Worm (Caenorhabditis elegans): Measurements from ENCODE around the gene K02G10.15.
A peak's percentile ranks its signal among the peaks of the same experiment; 100 is the strongest.

The K02G10.15 gene

DNA sequence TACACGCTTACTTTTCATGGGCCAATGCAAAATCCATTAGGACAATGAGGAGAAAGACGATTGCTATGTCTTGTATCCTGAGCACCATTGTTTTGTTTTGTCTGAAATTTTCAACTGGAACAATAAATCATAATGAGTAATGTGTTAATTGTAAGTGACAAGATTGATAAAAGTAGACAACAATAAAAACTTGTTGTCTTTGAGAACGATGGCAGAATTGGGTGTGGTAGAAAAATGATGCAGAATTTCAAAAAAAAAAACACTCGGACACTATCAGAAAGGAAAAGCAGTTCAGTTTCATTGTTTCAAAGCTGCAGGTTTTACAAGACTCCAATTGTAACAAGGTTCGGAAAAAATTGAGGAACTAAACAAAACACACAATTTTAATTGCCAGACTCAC lies at the start of gene K02G10.15:
Gene K02G10.15 (minus strand): TSS at position 101 of the 400 bp plus-strand sequence.
- no peak for TF ChIP-seq dao-5 (tag; optimal IDR thresholded peaks at IDR 0.05)
- TF ChIP-seq him-1 (tag; optimal IDR thresholded peaks at IDR 0.05) = no peak
- no peak for TF ChIP-seq W03F9.2 (tag; optimal IDR thresholded peaks at IDR 0.05)

DNA sequence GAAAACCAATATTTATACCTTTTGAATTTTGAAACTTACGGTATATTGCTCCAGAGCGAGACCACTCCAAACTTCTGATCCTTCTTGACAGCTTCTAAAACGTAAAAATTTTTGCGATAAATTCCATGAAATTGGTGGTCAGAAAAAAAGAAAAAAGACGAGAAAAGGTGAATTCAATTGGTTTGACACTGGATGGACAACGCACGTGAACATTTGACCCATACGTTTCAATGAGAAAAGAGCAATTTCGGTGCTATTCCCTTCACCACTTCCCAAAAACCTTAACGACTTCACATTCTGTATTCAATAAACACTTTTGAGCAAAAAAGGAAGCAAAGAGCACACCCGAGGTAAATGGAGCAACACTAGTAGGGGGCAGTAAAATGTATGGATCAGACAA lies 44.9 kb upstream of the K02G10.15 start, which contains the start of gene acc-3:
Gene acc-3 (minus strand): TSS at position 101 of the 400 bp plus-strand sequence.
- TF ChIP-seq W03F9.2 (tag; optimal IDR thresholded peaks at IDR 0.05) (no peak), dao-5 (tag; optimal IDR thresholded peaks at IDR 0.05) (no peak), him-1 (tag; optimal IDR thresholded peaks at IDR 0.05) (no peak)

DNA sequence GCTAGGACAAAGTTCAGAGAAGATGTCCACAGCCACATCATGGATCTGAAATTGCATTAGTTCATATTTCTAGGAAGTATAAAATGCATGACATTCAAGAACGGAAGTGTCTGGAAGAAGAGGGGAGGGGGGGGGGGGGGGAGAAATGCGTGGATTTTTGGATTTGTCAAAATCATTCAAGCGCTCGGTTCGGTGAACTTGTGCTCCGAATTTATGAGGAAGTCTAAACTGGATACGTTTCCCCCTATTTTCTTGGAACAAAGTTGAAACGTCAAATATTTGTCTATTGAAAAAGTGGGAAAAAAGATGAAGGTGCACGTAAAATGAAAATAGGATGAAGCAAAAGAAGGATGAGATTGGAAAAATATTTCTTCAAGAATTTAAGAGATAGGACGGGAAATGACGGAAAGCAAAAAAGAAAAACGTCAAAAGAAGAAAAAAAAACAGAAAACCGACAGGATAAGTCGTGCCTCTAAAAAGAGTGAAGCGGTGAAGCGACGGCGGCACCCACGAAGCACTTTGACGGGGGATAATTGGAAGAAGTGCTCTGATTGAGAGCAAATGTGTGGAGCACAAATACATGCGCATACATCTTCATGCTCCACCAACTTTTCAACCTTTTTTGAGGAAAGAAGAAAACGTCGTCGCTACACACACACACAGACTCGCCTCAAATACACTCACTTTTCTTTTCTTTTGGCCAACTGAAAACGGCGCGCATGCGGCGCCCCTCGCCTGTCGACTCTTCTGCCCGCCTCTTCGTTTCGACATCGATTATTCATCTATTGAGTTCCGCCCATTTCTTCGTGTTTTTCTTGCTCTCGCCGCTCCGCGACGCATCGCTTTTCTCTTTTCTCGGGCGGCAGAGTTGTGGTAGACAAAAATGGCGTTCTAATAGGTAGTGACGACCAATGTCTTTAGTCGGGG lies 38.4 kb upstream of the K02G10.15 start, which contains the start of gene F55D10.4:
Gene F55D10.4 (minus strand): TSS at position 51 of the 927 bp plus-strand sequence.
- TF ChIP-seq him-1 (tag; optimal IDR thresholded peaks at IDR 0.05) (peak; percentile 49), dao-5 (tag; optimal IDR thresholded peaks at IDR 0.05) (no peak)

DNA sequence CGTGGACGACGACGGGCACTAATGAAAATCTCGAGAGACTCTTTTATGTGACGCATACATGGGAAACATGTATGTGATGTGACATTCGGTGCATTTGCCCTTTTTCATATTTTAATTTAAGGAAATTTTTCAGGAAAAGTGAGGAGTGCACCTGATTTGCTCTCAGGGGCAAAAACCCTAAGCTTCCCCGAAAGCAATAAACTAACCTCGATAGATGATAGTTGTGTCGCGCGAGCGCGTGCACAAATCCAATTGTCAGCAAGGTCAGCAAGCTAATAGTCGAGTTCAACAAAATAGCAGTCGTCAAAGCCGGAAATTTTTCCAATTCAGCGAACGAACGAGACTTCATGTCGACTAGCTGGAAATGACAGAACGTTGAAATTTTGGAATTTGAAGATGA lies 35.6 kb upstream of the K02G10.15 start:
- TF ChIP-seq him-1 (tag; optimal IDR thresholded peaks at IDR 0.05) (no peak), W03F9.2 (tag; optimal IDR thresholded peaks at IDR 0.05) (no peak), dao-5 (tag; optimal IDR thresholded peaks at IDR 0.05) (no peak)

DNA sequence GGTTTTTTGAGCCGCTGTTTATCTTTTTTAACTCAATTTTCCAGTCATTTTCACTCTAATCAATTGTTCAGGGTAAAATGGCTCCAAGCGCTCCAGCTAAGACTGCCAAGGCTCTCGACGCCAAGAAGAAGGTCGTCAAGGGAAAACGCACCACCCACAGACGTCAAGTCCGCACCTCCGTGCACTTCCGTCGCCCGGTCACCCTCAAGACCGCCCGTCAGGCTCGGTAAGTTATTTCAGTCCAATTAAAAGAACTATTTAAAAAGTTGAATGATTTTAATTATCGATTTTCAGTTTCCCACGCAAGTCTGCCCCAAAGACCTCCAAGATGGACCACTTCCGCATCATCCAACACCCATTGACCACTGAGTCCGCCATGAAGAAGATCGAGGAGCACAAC lies 32.6 kb upstream of the K02G10.15 start, which contains the start of gene rpl-25.1:
Gene rpl-25.1 (plus strand): TSS at position 72 of the 400 bp plus-strand sequence.
- TF ChIP-seq him-1 (tag; optimal IDR thresholded peaks at IDR 0.05) (no peak), dao-5 (tag; optimal IDR thresholded peaks at IDR 0.05) (no peak), W03F9.2 (tag; optimal IDR thresholded peaks at IDR 0.05) (no peak)

DNA sequence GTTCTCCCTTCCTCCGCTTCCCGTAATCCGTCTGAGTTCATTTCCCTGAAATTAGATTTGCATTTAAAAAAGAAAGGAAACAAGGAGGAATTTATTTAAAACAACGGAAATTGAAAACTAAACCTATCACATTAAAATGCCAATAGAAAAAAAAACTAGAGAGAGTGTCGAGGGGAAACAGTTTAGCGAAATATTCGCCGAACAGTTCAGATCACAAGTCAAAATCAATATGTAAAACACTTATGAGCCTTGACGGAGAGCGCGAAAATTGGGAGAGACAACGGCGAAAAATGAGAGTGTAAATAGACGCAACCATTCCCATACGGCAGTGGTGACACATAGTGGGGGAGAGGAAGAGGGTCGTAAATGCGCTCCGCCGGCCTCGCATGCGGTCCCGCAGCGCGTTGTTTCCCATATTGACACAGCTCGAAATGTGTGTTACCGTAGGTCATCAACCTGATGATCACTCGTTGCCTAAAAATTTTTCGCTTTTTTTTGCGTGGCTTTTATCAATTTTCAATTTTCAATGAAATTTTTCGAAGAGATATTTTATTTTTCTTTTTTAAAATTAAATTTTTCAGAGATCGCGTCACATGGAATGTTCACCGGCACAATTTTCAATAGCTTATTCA lies 29.3 kb upstream of the K02G10.15 start, which contains the start of the genes dnj-14 and glit-1:
Gene dnj-14 (minus strand): TSS at position 51 of the 632 bp plus-strand sequence.
Gene glit-1 (plus strand): TSS at position 582 of the 632 bp plus-strand sequence.
- TF ChIP-seq dao-5 (tag; optimal IDR thresholded peaks at IDR 0.05) = peak; percentile 19
- peak; percentile 74 for TF ChIP-seq him-1 (tag; optimal IDR thresholded peaks at IDR 0.05)
- peak; percentile 73 for TF ChIP-seq W03F9.2 (tag; optimal IDR thresholded peaks at IDR 0.05)

DNA sequence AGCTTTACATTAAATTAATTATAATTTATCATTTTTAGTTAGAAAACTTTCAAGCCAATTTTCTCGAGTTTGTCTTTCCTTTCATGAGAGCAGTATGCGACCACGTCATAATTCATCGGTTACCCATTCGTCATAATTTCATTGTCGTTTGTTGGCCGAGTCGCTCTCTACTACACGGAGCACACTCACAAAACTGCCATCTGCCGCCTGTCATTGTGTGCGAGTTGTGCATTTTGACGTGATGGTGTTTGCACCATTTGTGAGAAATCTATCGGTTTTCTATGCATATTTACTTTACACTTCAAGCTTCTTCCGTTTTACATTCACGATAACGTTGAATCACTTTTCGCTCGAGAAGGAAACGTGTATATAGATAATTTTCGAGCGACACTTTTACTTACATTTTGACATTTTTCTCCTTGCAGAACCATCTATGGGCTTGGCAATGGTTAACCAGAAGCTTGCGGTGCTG lies 24.3 kb upstream of the K02G10.15 start, which contains the start of gene dhhc-10:
Gene dhhc-10 (plus strand): TSS at position 422 of the 472 bp plus-strand sequence.
- TF ChIP-seq dao-5 (tag; optimal IDR thresholded peaks at IDR 0.05) (no peak), W03F9.2 (tag; optimal IDR thresholded peaks at IDR 0.05) (peak; percentile 11)

DNA sequence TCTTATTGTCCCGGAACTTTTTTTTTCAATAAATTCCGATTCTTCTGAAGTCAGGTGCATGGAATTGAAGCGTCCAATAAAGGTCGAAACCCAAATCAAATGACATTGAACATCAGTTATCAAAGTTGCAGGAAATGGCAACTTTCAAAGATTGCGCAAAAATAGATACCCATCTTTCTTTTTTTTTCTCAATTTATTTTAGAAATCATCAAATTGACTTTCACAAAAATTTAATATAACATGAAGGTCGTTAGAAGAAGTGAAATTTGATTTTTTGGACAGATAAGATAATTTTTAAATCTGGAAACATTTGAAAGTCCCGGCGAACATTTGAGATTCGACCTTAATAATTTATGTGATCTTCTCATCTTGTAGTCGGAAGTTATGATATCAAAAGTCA lies 23.1 kb upstream of the K02G10.15 start:
- TF ChIP-seq him-1 (tag; optimal IDR thresholded peaks at IDR 0.05) (no peak), W03F9.2 (tag; optimal IDR thresholded peaks at IDR 0.05) (no peak), dao-5 (tag; optimal IDR thresholded peaks at IDR 0.05) (no peak)

DNA sequence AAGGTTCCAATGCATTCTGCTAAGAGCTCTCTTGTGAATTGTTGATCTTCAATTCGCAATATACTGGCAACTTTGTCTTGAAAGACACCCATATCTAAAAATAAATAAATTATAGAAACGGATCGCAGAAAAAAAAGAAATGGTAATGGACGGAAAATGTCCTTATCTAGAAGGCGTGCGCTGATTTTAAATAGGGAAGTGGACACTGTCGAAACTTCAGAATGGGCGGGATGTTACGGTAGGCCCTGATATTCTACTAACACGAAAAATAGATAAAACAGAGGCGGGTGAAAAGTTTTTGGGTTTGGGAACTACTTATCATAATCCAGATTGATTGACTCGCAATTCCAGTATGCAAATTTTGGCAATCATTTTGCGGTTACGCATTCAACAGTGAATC lies 22.4 kb upstream of the K02G10.15 start, which contains the start of gene aqp-8:
Gene aqp-8 (minus strand): TSS at position 101 of the 400 bp plus-strand sequence.
- TF ChIP-seq him-1 (tag; optimal IDR thresholded peaks at IDR 0.05) (no peak), W03F9.2 (tag; optimal IDR thresholded peaks at IDR 0.05) (no peak), dao-5 (tag; optimal IDR thresholded peaks at IDR 0.05) (no peak)

DNA sequence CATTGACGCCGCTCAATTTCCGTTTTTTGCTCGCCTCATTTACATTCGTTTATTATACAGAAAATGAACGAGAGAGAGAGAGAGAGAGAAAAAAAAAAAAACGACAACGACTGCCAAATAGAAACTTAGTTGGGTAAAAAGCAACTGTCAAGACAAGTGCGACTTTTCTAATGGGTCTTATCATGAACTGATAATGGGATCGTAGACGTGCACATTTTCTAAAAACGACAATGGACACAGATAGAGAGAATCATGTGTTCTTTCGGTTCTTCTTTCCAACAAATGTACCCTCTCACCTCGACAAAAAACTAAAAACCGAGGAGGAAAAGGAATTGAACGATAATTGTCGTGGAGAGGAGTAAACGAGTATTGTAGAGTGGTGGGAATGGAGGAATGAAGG lies 17.6 kb upstream of the K02G10.15 start:
- TF ChIP-seq W03F9.2 (tag; optimal IDR thresholded peaks at IDR 0.05) (no peak), dao-5 (tag; optimal IDR thresholded peaks at IDR 0.05) (no peak)

DNA sequence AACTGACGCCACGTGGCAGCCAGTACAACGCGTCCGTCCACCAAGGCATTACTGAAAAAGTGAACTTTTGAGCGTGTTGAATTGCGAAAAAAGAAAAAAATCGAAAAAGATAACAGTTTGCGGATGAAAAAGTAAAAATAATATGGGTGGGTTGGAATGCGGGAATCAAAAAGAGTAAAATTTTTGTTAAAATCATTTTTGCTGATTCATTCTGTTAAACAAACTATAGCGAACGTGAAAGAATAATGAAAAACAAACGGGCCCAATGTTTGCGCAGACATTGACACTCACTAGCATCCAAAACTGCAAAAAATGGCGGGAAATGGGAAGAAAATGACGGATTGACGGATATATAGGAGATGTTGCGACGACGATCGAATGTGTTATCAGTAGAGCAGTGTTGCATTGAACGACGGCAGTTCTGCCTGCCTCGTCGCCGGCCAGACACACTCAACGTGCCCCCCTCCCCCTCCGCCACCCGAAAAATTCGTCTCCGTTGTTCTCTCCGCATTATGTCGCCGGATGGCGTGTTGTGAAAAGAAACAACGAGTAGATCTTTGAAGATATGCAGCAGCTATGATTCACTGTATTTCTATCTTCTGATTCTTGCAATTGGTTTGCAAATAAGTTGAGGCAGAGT lies 17.0 kb upstream of the K02G10.15 start, which contains the start of gene hyl-2:
Gene hyl-2 (minus strand): TSS at position 51 of the 640 bp plus-strand sequence.
- TF ChIP-seq dao-5 (tag; optimal IDR thresholded peaks at IDR 0.05) (no peak), him-1 (tag; optimal IDR thresholded peaks at IDR 0.05) (no peak), W03F9.2 (tag; optimal IDR thresholded peaks at IDR 0.05) (no peak)

DNA sequence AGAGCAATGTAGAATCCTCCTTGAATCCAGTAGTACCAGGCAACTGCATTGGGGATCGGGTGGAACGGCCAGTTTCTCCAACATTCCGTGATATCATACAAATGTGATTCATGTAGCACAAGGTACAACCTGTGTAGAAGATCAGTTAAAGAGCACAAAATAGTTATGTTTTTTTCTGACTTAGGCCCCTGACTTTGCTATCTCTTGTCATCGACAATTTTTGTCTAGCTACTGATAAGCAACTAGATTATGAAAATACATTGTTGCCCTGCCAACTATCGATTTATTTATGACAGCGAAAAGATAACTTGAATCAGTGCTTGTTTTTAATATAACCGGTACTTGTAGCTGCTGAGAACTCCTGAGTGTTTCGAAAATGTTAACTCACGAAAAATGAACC lies 15.8 kb upstream of the K02G10.15 start:
- TF ChIP-seq dao-5 (tag; optimal IDR thresholded peaks at IDR 0.05) = no peak
- TF ChIP-seq W03F9.2 (tag; optimal IDR thresholded peaks at IDR 0.05) = no peak
- no peak for TF ChIP-seq him-1 (tag; optimal IDR thresholded peaks at IDR 0.05)
